Fruit fly (Drosophila melanogaster) whole organism, embryonic: ENCODE results near the gene wapl.

Source experiments
- Adf1 ChIP-seq: fragments of 200-800 bp; sonication (Bioruptor generic); IDR thresholded peaks from 2 replicates; pipeline ENCODE4 v1.3.6; 2022; ENCODE audit warnings: missing biosample characterization, missing genetic modification characterization
- BtbVII ChIP-seq: fragments of 200-800 bp; sonication (Bioruptor generic); optimal IDR thresholded peaks from 3 replicates; lab custom pipeline; 2017; ENCODE audit warnings: missing biosample characterization, mild to moderate bottlenecking, missing genetic modification characterization
- CG10267 ChIP-seq: fragments of 200-800 bp; sonication (Bioruptor generic); optimal IDR thresholded peaks from 2 replicates; lab custom pipeline; 2018; ENCODE audit warnings: missing biosample characterization, mild to moderate bottlenecking, missing genetic modification characterization, moderate library complexity
- CG10274 ChIP-seq: fragments of 200-800 bp; sonication (Bioruptor generic); optimal IDR thresholded peaks from 3 replicates; lab custom pipeline; 2017; ENCODE audit warnings: missing biosample characterization, mild to moderate bottlenecking, missing genetic modification characterization
- CG10543 ChIP-seq: fragments of 200-800 bp; sonication (Bioruptor generic); optimal IDR thresholded peaks from 3 replicates; lab custom pipeline; 2017; ENCODE audit warnings: missing biosample characterization, mild to moderate bottlenecking, missing genetic modification characterization, moderate library complexity
- CG11504 ChIP-seq: fragments of 200-800 bp; sonication (Bioruptor generic); optimal IDR thresholded peaks from 3 replicates; lab custom pipeline; 2019; ENCODE audit warnings: missing biosample characterization, mild to moderate bottlenecking, missing genetic modification characterization, moderate library complexity
- CG15601 ChIP-seq: fragments of 200-800 bp; sonication (Bioruptor generic); optimal IDR thresholded peaks from 3 replicates; lab custom pipeline; 2019; ENCODE audit warnings: missing biosample characterization, mild to moderate bottlenecking, missing genetic modification characterization, moderate library complexity
- CG15696 ChIP-seq: fragments of 200-800 bp; sonication (Bioruptor generic); optimal IDR thresholded peaks from 2 replicates; lab custom pipeline; 2019; ENCODE audit warnings: missing biosample characterization, mild to moderate bottlenecking, missing genetic modification characterization, moderate library complexity
- CG16813 ChIP-seq: fragments of 200-800 bp; sonication (Bioruptor generic); IDR thresholded peaks from 3 replicates; pipeline ENCODE4 v1.3.6; 2022; ENCODE audit warnings: missing biosample characterization, missing genetic modification characterization; ENCODE audit not compliant: partially characterized antibody
- CG17568 ChIP-seq: fragments of 200-800 bp; sonication (Bioruptor generic); optimal IDR thresholded peaks from 2 replicates; lab custom pipeline; 2018; ENCODE audit warnings: missing biosample characterization, mild to moderate bottlenecking, missing genetic modification characterization, moderate library complexity
- CG18262 ChIP-seq: fragments of 200-800 bp; optimal IDR thresholded peaks from 3 replicates; lab custom pipeline; 2019; ENCODE audit warnings: missing biosample characterization, mild to moderate bottlenecking, missing genetic modification characterization, moderate library complexity
- CG2116 ChIP-seq: fragments of 200-800 bp; sonication (Bioruptor generic); optimal IDR thresholded peaks from 3 replicates; lab custom pipeline; 2018; ENCODE audit warnings: missing biosample characterization, mild to moderate bottlenecking, missing genetic modification characterization
- CG3847 ChIP-seq: fragments of 200-800 bp; sonication (Bioruptor generic); IDR thresholded peaks from 2 replicates; pipeline ENCODE4 v1.3.6; 2022; ENCODE audit warnings: missing biosample characterization, missing genetic modification characterization
- CG3995 ChIP-seq: fragments of 200-800 bp; sonication (Bioruptor generic); optimal IDR thresholded peaks from 3 replicates; lab custom pipeline; 2016; ENCODE audit warnings: missing biosample characterization, missing genetic modification characterization
- CG4328 ChIP-seq: fragments of 200-800 bp; sonication (Bioruptor generic); optimal IDR thresholded peaks from 3 replicates; lab custom pipeline; 2017; ENCODE audit warnings: missing biosample characterization, missing genetic modification reagents, missing genetic modification characterization
- CG4707 ChIP-seq: fragments of 200-800 bp; sonication (Bioruptor generic); optimal IDR thresholded peaks from 2 replicates; lab custom pipeline; 2018; ENCODE audit warnings: missing biosample characterization, mild to moderate bottlenecking, missing genetic modification characterization, moderate library complexity
- CG4730 ChIP-seq: fragments of 200-800 bp; sonication (Bioruptor generic); IDR thresholded peaks from 2 replicates; pipeline ENCODE4 v1.3.6; 2022; ENCODE audit warnings: missing biosample characterization, missing genetic modification characterization
- CG6654 ChIP-seq: fragments of 200-800 bp; sonication (Bioruptor generic); optimal IDR thresholded peaks from 2 replicates; lab custom pipeline; 2017; ENCODE audit warnings: missing biosample characterization, mild to moderate bottlenecking, missing genetic modification characterization
- CG6813 ChIP-seq: fragments of 200-800 bp; sonication (Bioruptor generic); optimal IDR thresholded peaks from 2 replicates; lab custom pipeline; 2017; ENCODE audit warnings: missing biosample characterization, missing genetic modification characterization, mild to moderate bottlenecking, moderate library complexity, missing genetic modification reagents
- CG8281 ChIP-seq: fragments of 200-800 bp; sonication (Bioruptor generic); optimal IDR thresholded peaks from 2 replicates; lab custom pipeline; 2018; ENCODE audit warnings: missing biosample characterization, mild to moderate bottlenecking, missing genetic modification characterization, moderate library complexity
- CG8944 ChIP-seq: fragments of 200-800 bp; sonication (Bioruptor generic); optimal IDR thresholded peaks from 3 replicates; lab custom pipeline; 2016; ENCODE audit warnings: missing biosample characterization, missing genetic modification characterization
- CkIIα-i1 ChIP-seq: fragments of 200-800 bp; sonication (Bioruptor generic); IDR thresholded peaks from 2 replicates; pipeline ENCODE4 v1.3.6; 2022; ENCODE audit warnings: missing biosample characterization, missing genetic modification characterization
- Ets97D ChIP-seq: fragments of 200-800 bp; sonication (Bioruptor generic); optimal IDR thresholded peaks from 3 replicates; lab custom pipeline; 2016; ENCODE audit warnings: missing biosample characterization, missing genetic modification characterization
- Fer3 ChIP-seq: fragments of 200-800 bp; sonication (Bioruptor generic); optimal IDR thresholded peaks from 2 replicates; lab custom pipeline; 2018; ENCODE audit warnings: missing biosample characterization, mild to moderate bottlenecking, missing genetic modification characterization, moderate library complexity
- Gsc ChIP-seq: fragments of 200-800 bp; sonication (Bioruptor generic); IDR thresholded peaks from 2 replicates; pipeline ENCODE4 v1.3.6; 2022; ENCODE audit warnings: missing biosample characterization, missing genetic modification characterization
- Hmr ChIP-seq: fragments of 200-800 bp; sonication (Bioruptor generic); optimal IDR thresholded peaks from 3 replicates; lab custom pipeline; 2017; ENCODE audit warnings: mild to moderate bottlenecking, missing biosample characterization, missing genetic modification reagents, missing genetic modification characterization
- Max ChIP-seq: fragments of 200-800 bp; sonication (Bioruptor generic); optimal IDR thresholded peaks from 2 replicates; lab custom pipeline; 2016; ENCODE audit warnings: missing biosample characterization, mild to moderate bottlenecking, missing genetic modification characterization
- Nf-YA ChIP-seq: fragments of 200-800 bp; sonication (Bioruptor generic); IDR thresholded peaks from 2 replicates; pipeline ENCODE4 v1.3.6; 2022; ENCODE audit warnings: missing biosample characterization, missing genetic modification characterization
- Opbp ChIP-seq: fragments of 200-800 bp; sonication (Bioruptor generic); IDR thresholded peaks from 3 replicates; pipeline ENCODE4 v1.3.6; 2022; ENCODE audit warnings: missing biosample characterization, missing genetic modification characterization; ENCODE audit not compliant: partially characterized antibody
- Optix ChIP-seq: fragments of 200-800 bp; sonication (Bioruptor generic); IDR thresholded peaks from 3 replicates; pipeline ENCODE4 v1.3.6; 2022; ENCODE audit warnings: missing biosample characterization, missing genetic modification characterization
- Scr ChIP-seq: fragments of 200-800 bp; sonication (Bioruptor generic); IDR thresholded peaks from 2 replicates; pipeline ENCODE4 v1.3.6; 2022; ENCODE audit warnings: missing biosample characterization, missing genetic modification characterization; ENCODE audit not compliant: partially characterized antibody
- Tbp ChIP-seq: fragments of >200 bp; optimal IDR thresholded peaks from 2 replicates; lab custom pipeline; 2018; ENCODE audit warnings: missing biosample characterization, missing genetic modification characterization
- crp ChIP-seq, 2 experiments: fragments of 200-800 bp; sonication (Bioruptor generic); optimal IDR thresholded peaks; 2 replicates in 1 of 2; 3 replicates in 1 of 2; lab custom pipeline; 2017; ENCODE audit warnings: missing biosample characterization in 2 of 2, missing genetic modification characterization in 2 of 2, mild to moderate bottlenecking in 1 of 2, moderate library complexity in 1 of 2
- dpn ChIP-seq, 2 experiments: fragments of 200-800 bp; sonication (Bioruptor generic); optimal IDR thresholded peaks; 3 replicates each; lab custom pipeline; 2016; ENCODE audit warnings: missing biosample characterization in 2 of 2, missing genetic modification characterization in 2 of 2
- gcm ChIP-seq: fragments of 200-800 bp; sonication (Bioruptor generic); optimal IDR thresholded peaks from 2 replicates; lab custom pipeline; 2019; ENCODE audit warnings: missing biosample characterization, mild to moderate bottlenecking, missing genetic modification characterization, moderate library complexity
- gfzf ChIP-seq: fragments of 200-800 bp; sonication (Bioruptor generic); optimal IDR thresholded peaks from 2 replicates; lab custom pipeline; 2016; ENCODE audit warnings: missing biosample characterization, mild to moderate bottlenecking, missing genetic modification characterization, moderate library complexity
- ham ChIP-seq: fragments of 200-800 bp; sonication (Bioruptor generic); IDR thresholded peaks from 2 replicates; pipeline ENCODE4 v1.3.6; 2022; ENCODE audit warnings: missing biosample characterization, missing genetic modification characterization
- her ChIP-seq: fragments of 200-800 bp; sonication (Bioruptor generic); optimal IDR thresholded peaks from 2 replicates; lab custom pipeline; 2016; ENCODE audit warnings: missing biosample characterization, missing genetic modification characterization
- schlank ChIP-seq: fragments of 200-800 bp; sonication (Bioruptor generic); optimal IDR thresholded peaks from 2 replicates; lab custom pipeline; 2018; ENCODE audit warnings: missing biosample characterization, mild to moderate bottlenecking, missing genetic modification characterization
- sim ChIP-seq: fragments of 200-800 bp; sonication (Bioruptor generic); IDR thresholded peaks from 2 replicates; pipeline ENCODE4 v1.3.6; 2022; ENCODE audit warnings: missing biosample characterization, missing genetic modification characterization
- sqz ChIP-seq: fragments of 200-800 bp; sonication (Bioruptor generic); optimal IDR thresholded peaks from 3 replicates; lab custom pipeline; 2018; ENCODE audit warnings: missing biosample characterization, mild to moderate bottlenecking, missing genetic modification characterization
- ssp ChIP-seq: fragments of 200-800 bp; sonication (Bioruptor generic); IDR thresholded peaks from 2 replicates; pipeline ENCODE4 v1.3.6; 2022; ENCODE audit warnings: missing biosample characterization, missing genetic modification characterization
- trem ChIP-seq: fragments of 200-800 bp; optimal IDR thresholded peaks from 3 replicates; lab custom pipeline; 2019; ENCODE audit warnings: missing biosample characterization, mild to moderate bottlenecking, missing genetic modification characterization, moderate library complexity
- tup ChIP-seq: fragments of 200-800 bp; sonication (Bioruptor generic); optimal IDR thresholded peaks from 2 replicates; lab custom pipeline; 2016; ENCODE audit warnings: missing biosample characterization, mild to moderate bottlenecking, missing genetic modification characterization, moderate library complexity
- usp ChIP-seq: fragments of >200 bp; optimal IDR thresholded peaks from 2 replicates; lab custom pipeline; 2017; ENCODE audit warnings: missing biosample characterization, missing genetic modification characterization

The wapl gene

DNA sequence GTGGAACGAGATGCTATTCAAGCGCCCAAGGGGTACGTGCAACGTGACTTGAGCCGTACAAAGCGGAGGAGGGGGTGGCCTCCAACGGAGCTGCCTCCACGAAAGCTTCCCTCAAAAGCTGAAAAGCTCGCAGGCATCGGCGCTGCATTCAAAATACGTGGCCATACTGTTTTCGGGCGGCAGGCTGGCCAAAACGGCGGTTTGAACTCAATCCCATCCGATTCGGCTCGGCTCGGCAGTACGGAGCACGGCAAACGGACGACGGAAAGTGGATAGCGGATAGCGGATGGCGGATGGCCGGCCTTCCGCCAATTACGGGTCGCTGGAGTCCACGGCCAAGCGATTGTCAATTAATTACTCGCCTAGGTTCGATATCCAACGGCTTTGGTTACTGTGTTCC, 30.1 kb upstream of the wapl start, which contains the start of gene Mct1:
Gene Mct1 (plus strand): TSS at position 301 of the 400 bp plus-strand sequence.
- no peak for TF ChIP-seq CG15696
- TF ChIP-seq CG4707 (GFP tag; lab: Kevin White, UChicago) = no peak
- TF ChIP-seq BtbVII (GFP tag; lab: Kevin White, UChicago) = no peak
- TF ChIP-seq CG18262 (tag; lab: Kevin White, UChicago) = no peak
- TF ChIP-seq Tbp (GFP tag; lab: Kevin White, UChicago) = no peak
- TF ChIP-seq sim (GFP tag; lab: Robert Waterston, UW) = no peak
- no peak for TF ChIP-seq Adf1 (GFP tag; lab: Robert Waterston, UW)
- TF ChIP-seq, all 482 proteins: peak for 0

DNA sequence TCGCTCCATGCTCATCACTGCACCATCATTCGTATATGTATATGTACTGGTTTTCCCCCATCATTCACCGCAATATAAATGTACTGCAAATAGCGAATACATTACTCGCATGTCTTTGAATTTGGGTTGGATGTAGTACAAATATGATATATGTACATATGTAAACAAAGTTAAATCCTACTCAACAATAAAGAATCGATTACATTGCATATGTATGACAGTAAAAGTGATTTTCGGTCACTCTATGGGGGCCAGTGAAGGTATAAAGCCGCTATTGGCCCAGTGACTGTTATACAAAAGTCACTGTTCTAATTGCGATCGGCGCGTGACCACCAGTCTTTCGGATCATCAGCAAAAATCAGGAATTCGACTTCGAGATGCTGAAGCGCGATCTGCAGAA, 28.7 kb upstream of the wapl start, which contains the start of gene CG3457:
Gene CG3457 (plus strand): TSS at position 301 of the 400 bp plus-strand sequence.
- peak; percentile 89 for TF ChIP-seq CG3995
- no peak for TF ChIP-seq sqz

DNA sequence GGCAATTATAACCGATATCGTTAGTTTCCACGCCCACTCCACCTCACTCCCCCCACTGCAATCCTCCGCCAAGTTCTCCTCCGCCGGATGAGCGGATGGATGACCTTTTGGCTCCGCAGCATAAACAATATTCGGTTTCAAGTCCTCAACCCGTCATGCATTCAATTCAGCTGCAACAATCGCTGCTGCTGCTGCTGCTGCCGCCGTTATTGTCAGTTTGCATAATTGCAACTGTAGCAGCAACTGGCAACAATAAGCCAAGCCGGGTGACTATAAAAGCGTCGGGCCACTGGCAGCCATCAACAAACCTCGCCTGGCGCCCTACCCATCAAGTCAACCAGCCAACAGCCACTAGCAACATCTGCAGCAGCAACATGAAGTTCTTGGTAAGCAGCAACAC, 27.8 kb upstream of the wapl start, which contains the start of gene CG17777:
Gene CG17777 (plus strand): TSS at position 301 of the 400 bp plus-strand sequence.
- TF ChIP-seq CG17568 (GFP tag; lab: Kevin White, UChicago) = no peak
- no peak for TF ChIP-seq tup
- TF ChIP-seq schlank = no peak
- no peak for TF ChIP-seq Ets97D (GFP tag; lab: Kevin White, UChicago)
- TF ChIP-seq CG8281 = peak; percentile 59
- TF ChIP-seq Scr (GFP tag; lab: Robert Waterston, UW) = no peak

DNA sequence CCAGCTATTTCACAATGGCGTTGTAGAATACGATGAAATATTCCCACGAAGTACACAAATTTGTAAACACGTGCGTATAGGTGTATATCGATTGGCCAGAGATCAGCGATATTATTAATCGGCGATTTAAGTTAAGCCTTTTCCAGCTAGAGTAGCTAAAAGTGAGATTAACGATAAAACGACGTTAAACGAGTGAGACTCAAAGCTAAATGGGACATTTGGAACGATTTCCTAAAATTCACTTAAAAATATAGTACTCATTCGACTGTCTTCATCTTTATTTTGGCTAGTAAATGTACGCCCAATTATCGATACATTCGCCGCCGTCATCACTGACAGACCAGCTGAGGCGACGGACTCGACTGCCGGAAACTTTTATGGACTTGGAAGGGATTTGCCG, 25.8 kb upstream of the wapl start, which contains the start of the genes Nmd3 and CG17776:
Gene Nmd3 (minus strand): TSS at position 106 of the 400 bp plus-strand sequence.
Gene CG17776 (plus strand): TSS at position 163 of the 400 bp plus-strand sequence.
- TF ChIP-seq CG10274 (GFP tag; lab: Kevin White, UChicago) = no peak
- no peak for TF ChIP-seq her (GFP tag; lab: Kevin White, UChicago)
- peak; percentile 17 for TF ChIP-seq CG10267 (tag; lab: Kevin White, UChicago)
- TF ChIP-seq Opbp = peak; percentile 35; the same call in 1 of the 3 replicates
- TF ChIP-seq Max (GFP tag; lab: Kevin White, UChicago) = peak; percentile 90
- no peak for TF ChIP-seq ssp (GFP tag; lab: Robert Waterston, UW)
- TF ChIP-seq CG6813 = no peak
- no peak for TF ChIP-seq ham
- no peak for TF ChIP-seq CG4730 (GFP tag; lab: Robert Waterston, UW)
- no peak for TF ChIP-seq Gsc (GFP tag; lab: Robert Waterston, UW)
- no peak for TF ChIP-seq CG8281
- TF ChIP-seq CG4328 (GFP tag; lab: Kevin White, UChicago) = no peak
- TF ChIP-seq trem (tag; lab: Kevin White, UChicago) = peak; percentile 43
- TF ChIP-seq BtbVII (GFP tag; lab: Kevin White, UChicago) = no peak
- TF ChIP-seq gfzf (GFP tag; lab: Kevin White, UChicago) = peak; percentile 6
- no peak for TF ChIP-seq Fer3 (tag; lab: Kevin White, UChicago)
- TF ChIP-seq CG16813 (GFP tag; lab: Robert Waterston, UW) = peak; percentile 74
- TF ChIP-seq CG8944 (GFP tag; lab: Kevin White, UChicago) = no peak
- no peak for TF ChIP-seq CG6654
- TF ChIP-seq CG10543 (GFP tag; lab: Kevin White, UChicago) = no peak
- TF ChIP-seq CG2116 (GFP tag; lab: Kevin White, UChicago) = peak; percentile 77
- no peak for TF ChIP-seq Nf-YA
- 0 out of 2 replicates have a peak, but pooled peaks have one; percentile 5 for TF ChIP-seq CG3847 (GFP tag; lab: Robert Waterston, UW)
- no peak for TF ChIP-seq CG15601 (tag; lab: Kevin White, UChicago)
- no peak for TF ChIP-seq Hmr (GFP tag; lab: Kevin White, UChicago)
- no peak for TF ChIP-seq gcm (GFP tag; lab: Kevin White, UChicago)
- no peak for TF ChIP-seq CG11504 (tag; lab: Kevin White, UChicago)
- TF ChIP-seq dpn (GFP tag; optimal IDR thresholded peaks at IDR 0.05; lab: Kevin White, UChicago) = peak in 1 of 2 experiments; percentile 5
- TF ChIP-seq CkIIα-i1 (GFP tag; lab: Robert Waterston, UW) = no peak
- TF ChIP-seq usp (GFP tag; lab: Kevin White, UChicago) = no peak
- TF ChIP-seq crp (GFP tag; optimal IDR thresholded peaks at IDR 0.05; lab: Kevin White, UChicago) = peak; percentile 20 to 85
- peak; percentile 73 for TF ChIP-seq Scr (GFP tag; lab: Robert Waterston, UW)
- no peak for TF ChIP-seq Optix (GFP tag; lab: Robert Waterston, UW)
